Fruit fly (Drosophila melanogaster) whole organism, wandering third instar larva: Measurements from ENCODE around the gene Vps45.

ENCODE experiments used
- CG32264 ChIP-seq: fragments of 200-800 bp; sonication (Bioruptor generic); optimal IDR thresholded peaks from 2 replicates; lab custom pipeline; 2016; ENCODE audit warnings: missing biosample characterization, missing genetic modification characterization
- CG9705 ChIP-seq: fragments of 200-800 bp; sonication (Bioruptor generic); optimal IDR thresholded peaks from 2 replicates; lab custom pipeline; 2018; ENCODE audit warnings: missing biosample characterization, mild to moderate bottlenecking, missing genetic modification characterization
- CrebA ChIP-seq: fragments of 200-800 bp; sonication (Bioruptor generic); optimal IDR thresholded peaks from 2 replicates; lab custom pipeline; 2016; ENCODE audit warnings: missing biosample characterization, mild to moderate bottlenecking, missing genetic modification characterization, borderline replicate concordance
- Dfd ChIP-seq: fragments of >200 bp; optimal IDR thresholded peaks from 2 replicates; lab custom pipeline; 2017; ENCODE audit warnings: missing biosample characterization, missing genetic modification characterization
- Dif ChIP-seq: fragments of 200-275, 200-300 bp; sonication (Bioruptor generic); optimal IDR thresholded peaks from 2 replicates; lab custom pipeline; 2018; ENCODE audit warnings: missing biosample characterization, missing genetic modification characterization; ENCODE audit not compliant: partially characterized antibody
- GATAd ChIP-seq: sonication (Bioruptor generic); optimal IDR thresholded peaks from 2 replicates; lab custom pipeline; 2016; ENCODE audit warnings: missing biosample characterization, missing genetic modification characterization
- HLH106 ChIP-seq: fragments of 200-800 bp; optimal IDR thresholded peaks from 3 replicates; lab custom pipeline; 2019; ENCODE audit warnings: missing biosample characterization, mild to moderate bottlenecking, missing genetic modification characterization, moderate library complexity
- Hnf4 ChIP-seq: fragments of 200-800 bp; sonication (Bioruptor generic); optimal IDR thresholded peaks from 2 replicates; lab custom pipeline; 2016; ENCODE audit warnings: missing biosample characterization, mild to moderate bottlenecking, missing genetic modification characterization
- Hr78 ChIP-seq: fragments of >200 bp; optimal IDR thresholded peaks from 2 replicates; lab custom pipeline; 2017; ENCODE audit warnings: missing biosample characterization, missing genetic modification characterization
- Hr83 ChIP-seq: fragments of 200-300 bp; sonication (Bioruptor generic); optimal IDR thresholded peaks from 2 replicates; lab custom pipeline; 2016; ENCODE audit warnings: missing biosample characterization, mild to moderate bottlenecking, missing genetic modification characterization, moderate library complexity; ENCODE audit not compliant: poor library complexity, severe bottlenecking
- Jra ChIP-seq: sonication (Bioruptor generic); optimal IDR thresholded peaks from 2 replicates; lab custom pipeline; 2016; ENCODE audit warnings: missing biosample characterization, missing genetic modification characterization
- Mio ChIP-seq: sonication (Bioruptor generic); optimal IDR thresholded peaks from 2 replicates; lab custom pipeline; 2016; ENCODE audit warnings: missing biosample characterization, missing genetic modification characterization
- Myc ChIP-seq: fragments of >200 bp; optimal IDR thresholded peaks from 2 replicates; lab custom pipeline; 2017
- N ChIP-seq: fragments of >200 bp; optimal IDR thresholded peaks from 2 replicates; lab custom pipeline; 2018; ENCODE audit warnings: missing biosample characterization, missing external identifiers, missing genetic modification characterization
- OdsH ChIP-seq: fragments of 200-800 bp; sonication (Bioruptor generic); optimal IDR thresholded peaks from 2 replicates; lab custom pipeline; 2016; ENCODE audit warnings: missing biosample characterization, mild to moderate bottlenecking, missing genetic modification characterization
- Rel ChIP-seq, 2 experiments: fragments of 200-800 bp; sonication (Bioruptor generic) in 1 of 2; optimal IDR thresholded peaks; 2 replicates in 1 of 2; 3 replicates in 1 of 2; lab custom pipeline; 2016 to 2019; ENCODE audit warnings: mild to moderate bottlenecking in 2 of 2, missing biosample characterization in 2 of 2, missing genetic modification characterization in 2 of 2, moderate library complexity in 1 of 2
- Sp1 ChIP-seq: fragments of 200-800 bp; sonication (Bioruptor generic); optimal IDR thresholded peaks from 3 replicates; lab custom pipeline; 2019; ENCODE audit warnings: missing biosample characterization, mild to moderate bottlenecking, missing genetic modification characterization, moderate library complexity
- Vsx2 ChIP-seq: fragments of 200-300, 225-300 bp; sonication (Bioruptor generic); optimal IDR thresholded peaks from 2 replicates; lab custom pipeline; 2018; ENCODE audit warnings: missing biosample characterization, missing genetic modification characterization; ENCODE audit not compliant: partially characterized antibody
- br ChIP-seq: fragments of 200-800 bp; sonication (Bioruptor generic); optimal IDR thresholded peaks from 2 replicates; lab custom pipeline; 2016; ENCODE audit warnings: missing biosample characterization, missing genetic modification characterization
- brk ChIP-seq: fragments of 200-800 bp; sonication (Bioruptor generic); optimal IDR thresholded peaks from 2 replicates; lab custom pipeline; 2016; ENCODE audit warnings: missing biosample characterization, mild to moderate bottlenecking, missing genetic modification characterization
- dl ChIP-seq, 2 experiments: fragments of 175-275, 200-275 bp in 1 of 2; fragments of 200-275 bp in 1 of 2; sonication (Bioruptor generic); optimal IDR thresholded peaks; lab custom pipeline; 2018; ENCODE audit warnings: mild to moderate bottlenecking in 2 of 2, missing biosample characterization in 2 of 2, missing genetic modification characterization in 2 of 2, moderate library complexity in 2 of 2; ENCODE audit not compliant: partially characterized antibody in 2 of 2, insufficient read depth in 1 of 2
- dmrt93B ChIP-seq: fragments of 200-800 bp; sonication (Bioruptor generic); optimal IDR thresholded peaks from 2 replicates; lab custom pipeline; 2018; ENCODE audit warnings: missing biosample characterization, mild to moderate bottlenecking, missing genetic modification characterization
- dsf ChIP-seq: sonication (Bioruptor generic); optimal IDR thresholded peaks from 2 replicates; lab custom pipeline; 2016; ENCODE audit warnings: missing biosample characterization, missing genetic modification characterization, borderline replicate concordance
- ey ChIP-seq: fragments of 200-800 bp; sonication (Bioruptor generic); optimal IDR thresholded peaks from 2 replicates; lab custom pipeline; 2016; ENCODE audit warnings: missing biosample characterization, missing genetic modification characterization
- foxo ChIP-seq, 2 experiments: fragments of 200-800 bp; sonication (Bioruptor generic); optimal IDR thresholded peaks; 2 replicates in 1 of 2; 3 replicates in 1 of 2; lab custom pipeline; 2016 to 2017; ENCODE audit warnings: missing biosample characterization in 2 of 2, missing genetic modification characterization in 2 of 2
- fru ChIP-seq: fragments of 200-800 bp; sonication (Bioruptor generic); optimal IDR thresholded peaks from 3 replicates; lab custom pipeline; 2016; ENCODE audit warnings: missing biosample characterization, mild to moderate bottlenecking, missing genetic modification characterization
- h ChIP-seq: fragments of 200-800 bp; sonication (Bioruptor generic); optimal IDR thresholded peaks from 3 replicates; lab custom pipeline; 2016; ENCODE audit warnings: missing biosample characterization, mild to moderate bottlenecking, missing genetic modification characterization
- jim ChIP-seq: fragments of 175-275, 200-325 bp; sonication (Bioruptor generic); optimal IDR thresholded peaks from 2 replicates; lab custom pipeline; 2016; ENCODE audit warnings: missing biosample characterization, mild to moderate bottlenecking, missing genetic modification characterization
- lola ChIP-seq: fragments of >200 bp; optimal IDR thresholded peaks from 2 replicates; lab custom pipeline; 2017; ENCODE audit warnings: missing biosample characterization, missing genetic modification characterization
- pan ChIP-seq: fragments of >200 bp; optimal IDR thresholded peaks from 2 replicates; lab custom pipeline; 2017
- psq ChIP-seq: fragments of 200-800 bp; sonication (Bioruptor generic); optimal IDR thresholded peaks from 3 replicates; lab custom pipeline; 2017; ENCODE audit warnings: missing biosample characterization, mild to moderate bottlenecking, missing genetic modification characterization, moderate library complexity
- rgr ChIP-seq: fragments of 200-800 bp; sonication (Bioruptor generic); optimal IDR thresholded peaks from 3 replicates; lab custom pipeline; 2016; ENCODE audit warnings: missing biosample characterization, mild to moderate bottlenecking, missing genetic modification characterization
- sage ChIP-seq: fragments of 200-800 bp; sonication (Bioruptor generic); optimal IDR thresholded peaks from 2 replicates; lab custom pipeline; 2016; ENCODE audit warnings: missing biosample characterization, mild to moderate bottlenecking, missing genetic modification characterization
- sv ChIP-seq: fragments of 200-800 bp; sonication (Bioruptor generic); optimal IDR thresholded peaks from 3 replicates; lab custom pipeline; 2016; ENCODE audit warnings: missing biosample characterization, missing genetic modification characterization
- tai ChIP-seq: sonication (Bioruptor generic); optimal IDR thresholded peaks from 2 replicates; lab custom pipeline; 2016; ENCODE audit warnings: missing biosample characterization, missing genetic modification characterization
- usp ChIP-seq: fragments of >200 bp; optimal IDR thresholded peaks from 2 replicates; lab custom pipeline; 2017; ENCODE audit warnings: missing biosample characterization, missing genetic modification characterization
- woc ChIP-seq: sonication (Bioruptor generic); optimal IDR thresholded peaks from 2 replicates; lab custom pipeline; 2016; ENCODE audit warnings: missing biosample characterization, mild to moderate bottlenecking, missing genetic modification characterization

Vps45 gene

DNA sequence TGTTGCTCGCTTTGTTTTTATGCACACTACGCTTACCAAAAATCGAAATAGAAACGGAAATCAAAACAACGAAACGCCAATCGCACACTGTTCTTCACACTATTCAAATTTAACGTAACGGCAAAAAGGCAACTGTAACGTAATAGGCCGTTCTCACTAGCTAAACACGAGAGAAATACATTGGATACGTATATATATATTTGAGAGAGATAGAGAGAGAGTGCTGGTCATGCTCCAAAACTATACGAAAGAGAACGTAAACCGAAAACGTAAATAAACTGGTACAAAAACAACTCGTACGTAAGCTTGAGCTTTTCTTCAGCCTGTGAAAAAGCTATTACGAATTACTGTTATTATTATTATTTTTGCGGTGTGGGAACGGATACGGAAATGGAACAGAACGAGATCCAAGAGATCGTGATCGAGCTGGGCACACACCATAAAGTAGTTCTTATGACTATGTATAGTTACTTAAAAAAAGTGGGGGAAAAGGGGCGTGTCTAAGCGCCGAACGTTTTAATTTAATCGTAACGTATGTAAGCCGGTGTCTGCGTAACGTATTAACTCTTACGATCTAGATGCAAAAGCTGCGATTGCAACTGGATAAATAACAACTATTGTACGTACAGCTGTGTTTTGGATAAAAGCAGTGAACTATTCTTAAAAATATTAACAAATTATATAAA is 20.1 kb upstream of the Vps45 start:
- peak; percentile 29 for TF ChIP-seq N
- no peak for TF ChIP-seq tai (GFP tag; lab: Kevin White, UChicago)

DNA sequence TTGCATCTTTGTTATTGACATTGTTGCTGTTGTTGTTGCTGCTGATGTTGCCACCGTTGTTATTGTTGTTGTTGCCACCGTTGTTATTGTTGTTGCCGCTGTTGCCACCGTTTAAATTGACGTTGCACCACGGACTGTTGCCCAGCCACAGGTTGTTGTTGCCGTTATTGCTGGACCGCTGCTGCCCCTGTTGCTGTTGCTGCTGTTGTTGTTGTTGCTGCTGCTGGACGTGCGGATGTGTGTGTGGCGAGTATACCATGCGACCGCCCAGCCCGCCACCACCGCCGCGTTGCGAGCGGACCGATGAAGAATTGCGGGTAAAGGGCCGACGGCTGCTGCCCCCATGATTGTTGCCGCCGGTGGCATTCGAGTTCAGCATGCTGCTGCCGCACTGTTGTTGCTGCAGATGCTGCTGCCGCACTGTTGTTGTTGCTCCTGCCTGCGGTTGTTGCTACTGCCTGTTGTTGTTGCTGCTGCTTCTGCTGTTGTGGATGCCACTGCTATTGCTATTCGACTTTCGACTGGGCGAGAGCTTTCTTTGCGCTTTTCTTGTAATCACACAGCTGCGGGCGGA is 16.8 kb upstream of the Vps45 start:
- TF ChIP-seq Dfd (GFP tag; lab: Kevin White, UChicago) = peak; percentile 82
- no peak for TF ChIP-seq jim (GFP tag; lab: Kevin White, UChicago)

DNA sequence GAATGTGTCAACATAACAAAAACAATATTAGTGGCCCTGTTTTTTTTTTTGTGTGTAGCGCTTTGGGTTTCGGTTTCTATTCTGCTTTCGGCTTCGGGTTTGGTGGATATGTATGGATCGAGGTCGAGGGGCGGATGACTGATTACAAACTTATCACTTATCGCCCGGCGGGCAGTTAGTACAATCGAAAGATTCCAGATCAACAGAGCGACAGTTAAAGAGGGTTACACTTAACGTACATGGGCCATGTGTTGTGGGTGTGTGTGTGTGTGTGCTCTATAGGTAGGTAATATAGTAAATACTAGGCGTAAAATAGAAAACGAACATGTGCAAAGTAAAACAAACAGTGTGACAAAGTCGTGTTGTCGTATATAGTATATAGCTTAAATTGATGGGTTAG is 15.0 kb upstream of the Vps45 start:
- no peak for TF ChIP-seq jim (GFP tag; lab: Kevin White, UChicago)
- no peak for TF ChIP-seq Hnf4 (GFP tag; lab: Kevin White, UChicago)
- no peak for TF ChIP-seq dl (GFP tag; optimal IDR thresholded peaks at IDR 0.05; lab: Kevin White, UChicago; ENCODE audit: insufficient read depth in 1 of 2, partially characterized antibody in 2 of 2)
- TF ChIP-seq Rel (GFP tag; optimal IDR thresholded peaks at IDR 0.05; lab: Kevin White, UChicago) = no peak
- no peak for TF ChIP-seq Rel (tag; optimal IDR thresholded peaks at IDR 0.05; lab: Kevin White, UChicago)
- no peak for TF ChIP-seq CrebA (GFP tag; lab: Kevin White, UChicago)
- no peak for TF ChIP-seq Hr83 (GFP tag; lab: Kevin White, UChicago)
- TF ChIP-seq Sp1 = no peak
- TF ChIP-seq N = no peak
- no peak for TF ChIP-seq Dif (GFP tag; lab: Kevin White, UChicago)
- TF ChIP-seq sage = no peak
- no peak for TF ChIP-seq h (GFP tag; lab: Kevin White, UChicago)
- TF ChIP-seq woc (GFP tag; lab: Kevin White, UChicago) = no peak
- TF ChIP-seq usp (GFP tag; lab: Kevin White, UChicago) = no peak
- no peak for TF ChIP-seq Hr78 (GFP tag; lab: Kevin White, UChicago)
- TF ChIP-seq, all 38 proteins: peak for 0

DNA sequence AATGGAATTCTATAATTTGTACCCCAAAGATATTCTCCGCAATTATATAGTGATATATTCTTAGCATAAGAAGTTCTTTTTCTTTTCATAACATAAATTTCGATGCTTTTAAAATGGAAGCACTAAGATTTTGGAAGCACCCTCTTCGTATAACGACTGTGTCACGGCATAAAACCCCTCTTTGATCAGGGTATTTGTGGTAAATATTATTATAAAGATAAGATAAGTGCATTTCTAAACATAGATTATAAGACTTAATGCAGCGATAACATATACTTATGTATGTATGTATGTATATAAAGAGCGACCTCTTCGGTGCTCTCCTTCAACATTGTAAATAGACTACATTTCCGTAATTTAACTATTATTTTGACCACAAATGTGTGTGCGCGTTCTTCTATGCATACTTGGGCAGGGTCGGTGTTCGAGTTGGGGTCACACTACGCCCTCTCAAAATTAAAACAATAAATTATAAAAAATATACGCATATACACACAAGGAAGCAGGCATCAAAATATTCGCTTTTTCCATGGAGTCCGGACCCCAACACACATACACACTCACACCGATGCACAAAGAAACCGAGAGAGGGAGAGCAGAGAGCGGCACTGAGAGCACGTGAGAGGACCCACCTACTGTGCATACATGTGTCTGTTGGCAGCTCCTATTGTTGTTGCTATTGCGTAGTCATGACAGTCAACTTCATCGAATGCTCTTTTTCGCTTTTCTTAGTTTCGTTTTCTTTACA is 13.3 kb upstream of the Vps45 start:
- TF ChIP-seq HLH106 (tag; lab: Kevin White, UChicago) = no peak
- no peak for TF ChIP-seq pan (lab: Kevin White, UChicago)
- TF ChIP-seq Mio (GFP tag; lab: Kevin White, UChicago) = no peak
- no peak for TF ChIP-seq Myc (lab: Kevin White, UChicago)
- peak; percentile 24 for TF ChIP-seq brk (GFP tag; lab: Kevin White, UChicago)
- peak; percentile 23 for TF ChIP-seq OdsH
- peak; percentile 56 for TF ChIP-seq N
- TF ChIP-seq br (GFP tag; lab: Kevin White, UChicago) = peak; percentile 26
- TF ChIP-seq CG32264 = peak; percentile 16
- TF ChIP-seq lola = no peak
- no peak for TF ChIP-seq CG9705 (GFP tag; lab: Kevin White, UChicago)
- TF ChIP-seq psq = no peak
- TF ChIP-seq GATAd (GFP tag; lab: Kevin White, UChicago) = no peak
- no peak for TF ChIP-seq dsf (GFP tag; lab: Kevin White, UChicago)
- TF ChIP-seq sage = peak; percentile 66
- TF ChIP-seq foxo (GFP tag; optimal IDR thresholded peaks at IDR 0.05; lab: Kevin White, UChicago) = no peak
- TF ChIP-seq CrebA (GFP tag; lab: Kevin White, UChicago) = no peak
- peak; percentile 31 for TF ChIP-seq Jra (GFP tag; lab: Kevin White, UChicago)
- TF ChIP-seq h (GFP tag; lab: Kevin White, UChicago) = peak; percentile 30
- no peak for TF ChIP-seq Dfd (GFP tag; lab: Kevin White, UChicago)
- TF ChIP-seq Dif (GFP tag; lab: Kevin White, UChicago) = peak; percentile 100
- no peak for TF ChIP-seq sv (GFP tag; lab: Kevin White, UChicago)
- TF ChIP-seq tai (GFP tag; lab: Kevin White, UChicago) = no peak
- no peak for TF ChIP-seq ey (GFP tag; lab: Kevin White, UChicago)
- TF ChIP-seq dmrt93B (GFP tag; lab: Kevin White, UChicago) = no peak
- TF ChIP-seq Rel (GFP tag; optimal IDR thresholded peaks at IDR 0.05; lab: Kevin White, UChicago) = peak; percentile 64
- no peak for TF ChIP-seq Rel (tag; optimal IDR thresholded peaks at IDR 0.05; lab: Kevin White, UChicago)
- peak; percentile 98 for TF ChIP-seq Vsx2 (GFP tag; lab: Kevin White, UChicago)
- TF ChIP-seq Hnf4 (GFP tag; lab: Kevin White, UChicago) = peak; percentile 70
- no peak for TF ChIP-seq Sp1
- TF ChIP-seq fru = no peak
- TF ChIP-seq woc (GFP tag; lab: Kevin White, UChicago) = no peak
- peak; percentile 99 for TF ChIP-seq dl (GFP tag; optimal IDR thresholded peaks at IDR 0.05; lab: Kevin White, UChicago; ENCODE audit: insufficient read depth in 1 of 2, partially characterized antibody in 2 of 2)
- no peak for TF ChIP-seq usp (GFP tag; lab: Kevin White, UChicago)
- no peak for TF ChIP-seq jim (GFP tag; lab: Kevin White, UChicago)
- peak; percentile 10 for TF ChIP-seq rgr (GFP tag; lab: Kevin White, UChicago)
- peak; percentile 91 for TF ChIP-seq Hr83 (GFP tag; lab: Kevin White, UChicago)
- TF ChIP-seq Hr78 (GFP tag; lab: Kevin White, UChicago) = no peak
